Worm (Caenorhabditis elegans) whole organism, late embryonic: ENCODE results near the gene Y57A10C.1.

Experiments used
- F13H6.1 ChIP-seq: sonication (generic microtip); optimal IDR thresholded peaks from 2 replicates; lab custom pipeline; 2016; ENCODE audit warnings: missing genetic modification characterization, missing compliant biosample characterization
- ama-1 ChIP-seq: fragments of 150-350 bp; optimal IDR thresholded peaks from 2 replicates; lab custom pipeline; 2014
- eyg-1 ChIP-seq: sonication (generic microtip); optimal IDR thresholded peaks from 2 replicates; lab custom pipeline; 2016; ENCODE audit warnings: missing genotype, missing genetic modification characterization, missing compliant biosample characterization
- pat-9 ChIP-seq: fragments of 200-800 bp; sonication (Bioruptor generic); optimal IDR thresholded peaks from 2 replicates; lab custom pipeline; 2018; ENCODE audit warnings: mild to moderate bottlenecking, missing genetic modification characterization, moderate library complexity, missing compliant biosample characterization
- pha-4 ChIP-seq: fragments of 150-350 bp; optimal IDR thresholded peaks from 2 replicates; lab custom pipeline; 2018; ENCODE audit warnings: missing biosample characterization, missing genetic modification reagents, missing genetic modification characterization
- sdc-2 ChIP-seq: sonication (generic microtip); optimal IDR thresholded peaks from 2 replicates; lab custom pipeline; 2016; ENCODE audit warnings: missing genotype, missing genetic modification characterization, missing compliant biosample characterization
- unc-42 ChIP-seq: sonication (generic microtip); optimal IDR thresholded peaks from 2 replicates; lab custom pipeline; 2016; ENCODE audit warnings: missing genotype, missing genetic modification characterization, missing compliant biosample characterization

DNA sequence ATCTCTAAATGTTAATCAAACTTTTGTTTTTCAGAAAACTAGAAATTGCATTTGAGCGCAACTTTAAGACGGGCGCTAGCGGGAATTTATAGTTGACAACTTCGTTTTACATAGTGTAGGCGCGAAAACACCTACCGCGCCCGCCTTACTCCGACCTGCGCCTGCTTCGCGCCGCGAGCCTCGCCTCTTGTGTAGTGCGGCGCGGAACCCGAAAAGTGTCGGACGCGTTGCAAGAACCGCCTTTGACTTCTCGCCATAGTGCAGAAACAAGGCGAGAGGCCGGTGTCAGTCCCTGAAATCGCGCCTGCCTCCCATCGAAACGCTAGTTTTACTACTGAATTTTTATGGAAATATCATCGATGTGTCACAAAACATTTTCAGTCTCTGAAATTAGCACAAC is 26.5 kb downstream of the Y57A10C.1 start:
- no peak for TF ChIP-seq unc-42
- TF ChIP-seq F13H6.1 (tag; lab: Kevin White, UChicago): no peak
- TF ChIP-seq sdc-2: no peak
- TF ChIP-seq pha-4: no peak
- TF ChIP-seq eyg-1 (tag; lab: Kevin White, UChicago): no peak
- no peak for TF ChIP-seq pat-9
- TF ChIP-seq ama-1: no peak
